Worm (Caenorhabditis elegans): ENCODE measurements around the gene zipt-2.3.

zipt-2.3 gene

ce11 chrII:13664416-13664815, 51.3 kb downstream of the zipt-2.3 start:
- TF ChIP-seq tab-1 (GFP tag; IDR thresholded peaks at IDR 0.05), result no peak
- no peak for TF ChIP-seq klf-2 (GFP tag; conservative IDR thresholded peaks at IDR 0.05)
- TF ChIP-seq ztf-23 (GFP tag; IDR thresholded peaks at IDR 0.05), result no peak
- TF ChIP-seq ref-1 (GFP tag; conservative IDR thresholded peaks at IDR 0.05), result no peak

Measured in whole organism, midembryonic.